Fruit fly (Drosophila melanogaster): ENCODE measurements around the gene cyc.
A peak's percentile ranks its signal among the peaks of the same experiment; 100 is the strongest.

cyc gene

DNA sequence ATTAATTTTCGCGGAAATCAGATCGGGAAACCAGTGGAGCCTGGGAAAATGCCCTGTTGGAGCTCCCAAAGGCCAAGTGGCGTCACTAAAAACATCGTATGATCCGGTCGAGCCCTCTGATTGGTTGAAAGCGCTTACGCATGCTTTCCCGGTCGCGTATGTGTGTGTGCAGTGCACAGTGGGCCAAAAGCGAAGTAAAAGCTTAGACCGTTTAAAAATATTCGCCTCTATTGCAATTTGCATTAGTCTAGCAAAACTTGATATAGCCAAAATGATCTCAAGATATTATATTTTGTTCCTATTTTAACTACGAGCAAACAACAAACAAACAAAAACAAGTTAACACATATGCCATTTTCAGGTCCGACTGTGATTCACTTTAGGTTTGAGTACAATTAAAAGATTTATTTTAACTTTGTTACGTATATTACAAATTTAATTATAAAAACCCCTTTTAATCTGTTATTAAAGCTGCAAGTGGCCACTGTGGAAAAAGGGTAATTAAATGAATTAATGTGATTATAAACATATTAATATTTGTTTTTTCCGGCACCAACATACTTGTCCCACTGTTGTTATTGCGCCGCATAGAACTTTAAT is 21.4 kb downstream of the cyc start (continued):
- TF ChIP-seq HLH4C (GFP tag; IDR thresholded peaks at IDR 0.05; ENCODE audit: partially characterized antibody): peak; percentile 42; the same call in 1 of the 3 replicates
- peak; percentile 72 for TF ChIP-seq CG33557 (GFP tag; optimal IDR thresholded peaks at IDR 0.05)
- no peak for TF ChIP-seq CG15479 (GFP tag; optimal IDR thresholded peaks at IDR 0.05)
- peak; percentile 72 for TF ChIP-seq CG16815 (GFP tag; optimal IDR thresholded peaks at IDR 0.05)
- no peak for TF ChIP-seq CG1832 (GFP tag; optimal IDR thresholded peaks at IDR 0.05)
- peak; percentile 76 for TF ChIP-seq salm (tag; optimal IDR thresholded peaks at IDR 0.05)
- peak; percentile 87 for TF ChIP-seq kay (GFP tag; optimal IDR thresholded peaks at IDR 0.05)
- no peak for TF ChIP-seq br (optimal IDR thresholded peaks at IDR 0.05)
- peak; percentile 68 for TF ChIP-seq YL-1 (GFP tag; optimal IDR thresholded peaks at IDR 0.05)
- no peak for TF ChIP-seq CG4360 (GFP tag; IDR thresholded peaks at IDR 0.05)
- peak; percentile 58 for TF ChIP-seq disco-r (GFP tag; optimal IDR thresholded peaks at IDR 0.05)
- peak; percentile 62 for TF ChIP-seq CG12942 (GFP tag; optimal IDR thresholded peaks at IDR 0.05)
- peak; percentile 82 for TF ChIP-seq CG9932 (GFP tag; IDR thresholded peaks at IDR 0.05)
- TF ChIP-seq CG6765 (GFP tag; optimal IDR thresholded peaks at IDR 0.05): peak; percentile 90
- TF ChIP-seq CG10431 (GFP tag; optimal IDR thresholded peaks at IDR 0.05): peak; percentile 72
- TF ChIP-seq knrl (GFP tag; IDR thresholded peaks at IDR 0.05; ENCODE audit: partially characterized antibody): no peak
- no peak for TF ChIP-seq CG1024 (GFP tag; IDR thresholded peaks at IDR 0.05)
- TF ChIP-seq HmgZ (tag; optimal IDR thresholded peaks at IDR 0.05): peak; percentile 74
- peak; percentile 54; the same call in 2 of the 4 replicates for TF ChIP-seq Gug (GFP tag; IDR thresholded peaks at IDR 0.05)
- peak; percentile 85 for TF ChIP-seq CG13624 (GFP tag; optimal IDR thresholded peaks at IDR 0.05)
- peak; percentile 91 for TF ChIP-seq dmrt99B (tag; optimal IDR thresholded peaks at IDR 0.05)
- peak; percentile 53 for TF ChIP-seq CG10565 (GFP tag; optimal IDR thresholded peaks at IDR 0.05)
- TF ChIP-seq fru (optimal IDR thresholded peaks at IDR 0.05): no peak
- TF ChIP-seq nerfin-1 (tag; optimal IDR thresholded peaks at IDR 0.05): peak; percentile 84
- peak; percentile 57 for TF ChIP-seq CG11247 (GFP tag; IDR thresholded peaks at IDR 0.05)
- no peak for TF ChIP-seq HLHmδ (GFP tag; optimal IDR thresholded peaks at IDR 0.05)
- peak; percentile 73 for TF ChIP-seq CG10274 (GFP tag; optimal IDR thresholded peaks at IDR 0.05)
- peak; percentile 89 for TF ChIP-seq Rfx (GFP tag; IDR thresholded peaks at IDR 0.05)
- TF ChIP-seq CG7372 (GFP tag; IDR thresholded peaks at IDR 0.05): peak; percentile 58
- TF ChIP-seq CG6254 (GFP tag; optimal IDR thresholded peaks at IDR 0.05): peak; percentile 78
- peak; percentile 84 for TF ChIP-seq Sox102F (GFP tag; optimal IDR thresholded peaks at IDR 0.05)
- TF ChIP-seq Doc3 (GFP tag; IDR thresholded peaks at IDR 0.05; ENCODE audit: partially characterized antibody): no peak
- peak; percentile 92 for TF ChIP-seq CG34376 (GFP tag; optimal IDR thresholded peaks at IDR 0.05)
- TF ChIP-seq grau (tag; optimal IDR thresholded peaks at IDR 0.05): peak; percentile 91
- TF ChIP-seq repo (GFP tag; optimal IDR thresholded peaks at IDR 0.05): peak; percentile 69
- TF ChIP-seq D (optimal IDR thresholded peaks at IDR 0.05): no peak
- peak; percentile 76 for TF ChIP-seq D (GFP tag; optimal IDR thresholded peaks at IDR 0.05)
- TF ChIP-seq CG18476 (GFP tag; optimal IDR thresholded peaks at IDR 0.05): peak; percentile 84
- peak; percentile 88 for TF ChIP-seq lbe (GFP tag; optimal IDR thresholded peaks at IDR 0.05)
- peak; percentile 77 for TF ChIP-seq Abd-B (GFP tag; optimal IDR thresholded peaks at IDR 0.05)
- TF ChIP-seq CG1792 (GFP tag; optimal IDR thresholded peaks at IDR 0.05): peak; percentile 53
- TF ChIP-seq CG7987 (GFP tag; optimal IDR thresholded peaks at IDR 0.05): peak; percentile 40
- peak; percentile 47 for TF ChIP-seq CG12236 (GFP tag; optimal IDR thresholded peaks at IDR 0.05)
- TF ChIP-seq CG2120 (GFP tag; optimal IDR thresholded peaks at IDR 0.05): peak; percentile 90
- TF ChIP-seq amos (GFP tag; IDR thresholded peaks at IDR 0.05; ENCODE audit: partially characterized antibody): no peak; the same call in 1 of the 2 replicates
- no peak for TF ChIP-seq BEAF-32 (GFP tag; optimal IDR thresholded peaks at IDR 0.05)
- peak; percentile 7; the same call in 1 of the 2 replicates for TF ChIP-seq Rx (GFP tag; IDR thresholded peaks at IDR 0.05)
- TF ChIP-seq lola (GFP tag; optimal IDR thresholded peaks at IDR 0.05): peak in 1 of 3 experiments; percentile 77
- TF ChIP-seq CG4854 (GFP tag; optimal IDR thresholded peaks at IDR 0.05): peak; percentile 81
- TF ChIP-seq corto (GFP tag; optimal IDR thresholded peaks at IDR 0.05): peak; percentile 77
